Worm (Caenorhabditis elegans): ENCODE measurements around the gene acs-3.

- TF ChIP-seq ceh-40 (GFP tag; IDR thresholded peaks at IDR 0.05) (no peak), ceh-79 (tag; optimal IDR thresholded peaks at IDR 0.05) (no peak), C17E4.6 (GFP tag; IDR thresholded peaks at IDR 0.05) (no peak), F23B12.7 (tag; optimal IDR thresholded peaks at IDR 0.05; ENCODE audit: insufficient read depth) (no peak), bed-1 (GFP tag; IDR thresholded peaks at IDR 0.05) (no peak), pha-4 (tag; optimal IDR thresholded peaks at IDR 0.05) (no peak), egl-18 (GFP tag; IDR thresholded peaks at IDR 0.05) (no peak), ccch-3 (GFP tag; optimal IDR thresholded peaks at IDR 0.05) (no peak), tlf-1 (GFP tag; optimal IDR thresholded peaks at IDR 0.05) (no peak), B0019.2 (GFP tag; conservative IDR thresholded peaks at IDR 0.05) (no peak)
These were observed 7.9 kb upstream of the acs-3 start, which contains the start of gene Y40B10B.1 for ce11 chrV:1961453-1961852.
